Worm (Caenorhabditis elegans) whole organism, late embryonic: ENCODE results near the gene Y15E3A.4.
A peak's percentile ranks its signal among the peaks of the same experiment; 100 is the strongest.

ENCODE experiments used
- C08G9.2 ChIP-seq: sonication (generic microtip); optimal IDR thresholded peaks from 2 replicates; lab custom pipeline; 2016; ENCODE audit warnings: mild to moderate bottlenecking, missing genetic modification characterization, moderate library complexity, missing compliant biosample characterization
- C38D4.7 ChIP-seq: fragments of 200-800 bp; sonication (Bioruptor generic); optimal IDR thresholded peaks from 2 replicates; lab custom pipeline; 2018; ENCODE audit warnings: mild to moderate bottlenecking, missing genetic modification characterization, moderate library complexity, missing compliant biosample characterization
- F13H6.1 ChIP-seq: sonication (generic microtip); optimal IDR thresholded peaks from 2 replicates; lab custom pipeline; 2016; ENCODE audit warnings: missing genetic modification characterization, missing compliant biosample characterization
- T23F11.4 ChIP-seq: fragments of 200-800 bp; sonication (Bioruptor generic); optimal IDR thresholded peaks from 2 replicates; lab custom pipeline; 2018; ENCODE audit warnings: mild to moderate bottlenecking, missing genetic modification characterization, missing compliant biosample characterization
- Y22D7AL.16 ChIP-seq: sonication (generic microtip); optimal IDR thresholded peaks from 2 replicates; lab custom pipeline; 2016; ENCODE audit warnings: missing genetic modification characterization, missing compliant biosample characterization
- ama-1 ChIP-seq: fragments of 150-350 bp; optimal IDR thresholded peaks from 2 replicates; lab custom pipeline; 2014
- ceh-14 ChIP-seq: sonication (generic microtip); optimal IDR thresholded peaks from 2 replicates; lab custom pipeline; 2016; ENCODE audit warnings: missing genotype, missing genetic modification characterization, missing compliant biosample characterization
- ceh-18 ChIP-seq: sonication (generic microtip); optimal IDR thresholded peaks from 2 replicates; lab custom pipeline; 2016; ENCODE audit warnings: missing genetic modification characterization, missing compliant biosample characterization
- ceh-19 ChIP-seq: fragments of 200-800 bp; sonication (Bioruptor generic); optimal IDR thresholded peaks from 2 replicates; lab custom pipeline; 2018; ENCODE audit warnings: mild to moderate bottlenecking, missing genetic modification characterization, missing compliant biosample characterization
- ceh-2 ChIP-seq: sonication (generic microtip); optimal IDR thresholded peaks from 2 replicates; lab custom pipeline; 2016; ENCODE audit warnings: missing genotype, missing genetic modification characterization, missing compliant biosample characterization
- ceh-31 ChIP-seq: sonication (generic microtip); optimal IDR thresholded peaks from 2 replicates; lab custom pipeline; 2016; ENCODE audit warnings: missing genetic modification characterization, missing compliant biosample characterization
- ceh-34 ChIP-seq: sonication (generic microtip); optimal IDR thresholded peaks from 2 replicates; lab custom pipeline; 2016; ENCODE audit warnings: mild to moderate bottlenecking, missing genetic modification characterization, missing compliant biosample characterization
- ceh-45 ChIP-seq: fragments of 200-800 bp; sonication (Bioruptor generic); IDR thresholded peaks from 2 replicates; pipeline ENCODE4 v1.3.6; 2022; ENCODE audit warnings: missing genetic modification reagents, missing genetic modification characterization, missing compliant biosample characterization
- ceh-48 ChIP-seq: sonication (generic microtip); optimal IDR thresholded peaks from 2 replicates; lab custom pipeline; 2016; ENCODE audit warnings: missing genetic modification characterization, inconsistent platforms, missing compliant biosample characterization
- ceh-6 ChIP-seq: fragments of 200-800 bp; sonication (Bioruptor generic); optimal IDR thresholded peaks from 2 replicates; lab custom pipeline; 2018; ENCODE audit warnings: mild to moderate bottlenecking, missing genetic modification characterization, missing compliant biosample characterization
- che-1 ChIP-seq: sonication (generic microtip); optimal IDR thresholded peaks from 2 replicates; lab custom pipeline; 2016; ENCODE audit warnings: mild to moderate bottlenecking, missing genetic modification characterization, missing compliant biosample characterization
- dmd-4 ChIP-seq: sonication (generic microtip); optimal IDR thresholded peaks from 2 replicates; lab custom pipeline; 2016; ENCODE audit warnings: borderline replicate concordance, missing genetic modification characterization, missing compliant biosample characterization
- elt-2 ChIP-seq: sonication (generic microtip); optimal IDR thresholded peaks from 2 replicates; lab custom pipeline; 2016; ENCODE audit warnings: missing genetic modification reagents, missing genetic modification characterization, missing compliant biosample characterization
- ets-4 ChIP-seq: sonication (generic microtip); optimal IDR thresholded peaks from 2 replicates; lab custom pipeline; 2016; ENCODE audit warnings: missing genetic modification characterization, missing compliant biosample characterization
- eyg-1 ChIP-seq: sonication (generic microtip); optimal IDR thresholded peaks from 2 replicates; lab custom pipeline; 2016; ENCODE audit warnings: missing genotype, missing genetic modification characterization, missing compliant biosample characterization
- fkh-10 ChIP-seq: fragments of 150-350 bp; optimal IDR thresholded peaks from 2 replicates; lab custom pipeline; 2014; ENCODE audit warnings: missing biosample characterization, missing genetic modification reagents, missing genetic modification characterization
- fkh-6 ChIP-seq: sonication (generic microtip); optimal IDR thresholded peaks from 2 replicates; lab custom pipeline; 2016; ENCODE audit warnings: missing genetic modification characterization, missing compliant biosample characterization
- gmeb-2 ChIP-seq: sonication (generic microtip); optimal IDR thresholded peaks from 2 replicates; lab custom pipeline; 2016; ENCODE audit warnings: missing genetic modification characterization, inconsistent platforms, missing compliant biosample characterization
- hlh-13 ChIP-seq: fragments of 200-800 bp; sonication (Bioruptor generic); optimal IDR thresholded peaks from 2 replicates; lab custom pipeline; 2018; ENCODE audit warnings: mild to moderate bottlenecking, missing genetic modification characterization, missing compliant biosample characterization
- hlh-15 ChIP-seq: sonication (generic microtip); optimal IDR thresholded peaks from 2 replicates; lab custom pipeline; 2016; ENCODE audit warnings: missing genetic modification characterization, missing compliant biosample characterization
- hlh-30 ChIP-seq: sonication (generic microtip); optimal IDR thresholded peaks from 2 replicates; lab custom pipeline; 2017; ENCODE audit warnings: antibody characterized with exemption, missing genetic modification characterization, missing compliant biosample characterization; ENCODE audit not compliant: insufficient read depth
- lim-6 ChIP-seq: sonication (generic microtip); optimal IDR thresholded peaks from 2 replicates; lab custom pipeline; 2016; ENCODE audit warnings: missing genetic modification characterization, missing compliant biosample characterization
- madf-2 ChIP-seq: sonication (generic microtip); optimal IDR thresholded peaks from 2 replicates; lab custom pipeline; 2017; ENCODE audit warnings: missing genetic modification characterization, missing compliant biosample characterization
- nfya-1 ChIP-seq: sonication (generic microtip); optimal IDR thresholded peaks from 2 replicates; lab custom pipeline; 2017; ENCODE audit warnings: missing genetic modification characterization, mild to moderate bottlenecking, missing compliant biosample characterization, antibody characterized with exemption, moderate library complexity
- nhr-11 ChIP-seq: fragments of 150-350 bp; optimal IDR thresholded peaks from 2 replicates; lab custom pipeline; 2014; ENCODE audit warnings: missing biosample characterization, missing genetic modification characterization
- nhr-232 ChIP-seq: sonication (generic microtip); optimal IDR thresholded peaks from 2 replicates; lab custom pipeline; 2016; ENCODE audit warnings: missing genetic modification characterization, missing compliant biosample characterization
- npax-4 ChIP-seq: sonication (generic microtip); optimal IDR thresholded peaks from 2 replicates; lab custom pipeline; 2016; ENCODE audit warnings: missing genetic modification characterization, missing compliant biosample characterization
- odd-2 ChIP-seq: sonication (generic microtip); optimal IDR thresholded peaks from 2 replicates; lab custom pipeline; 2017; ENCODE audit warnings: antibody characterized with exemption, mild to moderate bottlenecking, missing genetic modification characterization, missing compliant biosample characterization
- pax-1 ChIP-seq: fragments of 150-350 bp; optimal IDR thresholded peaks from 2 replicates; lab custom pipeline; 2014; ENCODE audit warnings: missing biosample characterization, missing genetic modification characterization
- pha-2 ChIP-seq: sonication (generic microtip); optimal IDR thresholded peaks from 2 replicates; lab custom pipeline; 2017; ENCODE audit warnings: mild to moderate bottlenecking, missing genetic modification characterization, missing compliant biosample characterization
- pqm-1 ChIP-seq: sonication (generic microtip); optimal IDR thresholded peaks from 2 replicates; lab custom pipeline; 2016; ENCODE audit warnings: missing genetic modification characterization, missing compliant biosample characterization
- ref-2 ChIP-seq: sonication (generic microtip); optimal IDR thresholded peaks from 2 replicates; lab custom pipeline; 2016; ENCODE audit warnings: missing genetic modification characterization, missing compliant biosample characterization
- rnt-1 ChIP-seq: sonication (generic microtip); optimal IDR thresholded peaks from 2 replicates; lab custom pipeline; 2016; ENCODE audit warnings: missing genetic modification characterization, missing compliant biosample characterization
- sdc-2 ChIP-seq: sonication (generic microtip); optimal IDR thresholded peaks from 2 replicates; lab custom pipeline; 2016; ENCODE audit warnings: missing genotype, missing genetic modification characterization, missing compliant biosample characterization
- sox-2 ChIP-seq: fragments of 200-800 bp; sonication (Bioruptor generic); IDR thresholded peaks from 2 replicates; pipeline ENCODE4 v1.3.6; 2022; ENCODE audit warnings: missing genetic modification reagents, missing genetic modification characterization, missing compliant biosample characterization
- sox-4 ChIP-seq: sonication (generic microtip); optimal IDR thresholded peaks from 2 replicates; lab custom pipeline; 2017; ENCODE audit warnings: mild to moderate bottlenecking, missing genetic modification characterization, inconsistent platforms, missing compliant biosample characterization
- ttx-3 ChIP-seq: sonication (generic microtip); optimal IDR thresholded peaks from 2 replicates; lab custom pipeline; 2016; ENCODE audit warnings: missing genetic modification reagents, missing genetic modification characterization, missing compliant biosample characterization
- unc-3 ChIP-seq, 2 experiments: fragments of 200-800 bp in 1 of 2; sonication (Bioruptor generic) in 1 of 2; sonication (generic microtip) in 1 of 2; conservative IDR thresholded peaks in 1 of 2; optimal IDR thresholded peaks in 1 of 2; 2 replicates each; pipeline versions ENCODE4 v1.3.6 to Lab custom; 2016 to 2022; ENCODE audit warnings: missing compliant biosample characterization in 2 of 2, missing genetic modification characterization in 2 of 2, missing genetic modification reagents in 1 of 2
- unc-42 ChIP-seq: sonication (generic microtip); optimal IDR thresholded peaks from 2 replicates; lab custom pipeline; 2016; ENCODE audit warnings: missing genotype, missing genetic modification characterization, missing compliant biosample characterization
- zip-5 ChIP-seq: sonication (generic microtip); optimal IDR thresholded peaks from 2 replicates; lab custom pipeline; 2016; ENCODE audit warnings: missing genetic modification characterization, missing compliant biosample characterization
- ztf-16 ChIP-seq: sonication (generic microtip); optimal IDR thresholded peaks from 2 replicates; lab custom pipeline; 2017; ENCODE audit warnings: missing genetic modification characterization, missing compliant biosample characterization

The Y15E3A.4 gene

DNA sequence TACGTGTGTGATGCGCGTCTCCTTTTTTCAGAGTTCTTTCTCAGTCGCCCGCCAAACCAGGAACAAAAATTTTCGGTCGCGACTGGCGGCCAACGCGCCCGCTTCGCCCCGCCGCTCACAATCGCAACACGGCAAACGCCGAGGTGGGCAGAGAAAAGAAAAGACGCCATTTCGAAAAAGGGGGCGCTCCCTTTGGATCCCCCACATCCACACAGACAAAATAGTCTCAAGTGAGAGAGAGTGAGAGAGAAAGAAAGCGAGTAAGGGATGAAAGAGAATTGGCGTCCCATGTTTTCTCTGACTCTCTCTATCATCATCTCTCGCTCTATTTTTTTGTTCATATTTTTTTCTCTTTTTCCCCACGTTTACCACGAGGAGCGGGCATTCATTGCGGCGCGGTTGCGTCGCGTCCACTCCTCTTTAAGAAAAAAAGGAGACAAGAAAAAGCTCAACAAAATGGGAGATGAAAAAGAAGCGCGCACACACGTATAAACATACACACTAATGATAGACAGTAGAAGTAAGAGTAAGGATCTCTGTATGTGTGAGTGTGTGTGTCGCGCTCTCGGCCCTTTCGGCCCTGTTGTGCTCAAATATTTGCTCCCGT, 23.2 kb downstream of the Y15E3A.4 start (continued):
- TF ChIP-seq ceh-34 (peak; percentile 39), ceh-14 (tag; lab: Kevin White, UChicago) (peak; percentile 84), rnt-1 (peak; percentile 57), T23F11.4 (GFP tag; lab: Kevin White, UChicago) (no peak), dmd-4 (tag; lab: Kevin White, UChicago) (peak; percentile 56), ref-2 (tag; lab: Kevin White, UChicago) (peak; percentile 53), pha-2 (tag; lab: Kevin White, UChicago) (no peak), ztf-16 (peak; percentile 13), F13H6.1 (peak; percentile 51), unc-42 (tag; lab: Kevin White, UChicago) (peak; percentile 84), ceh-19 (GFP tag; lab: Kevin White, UChicago) (no peak), che-1 (peak; percentile 18), odd-2 (tag; lab: Kevin White, UChicago) (no peak), fkh-6 (tag; lab: Kevin White, UChicago) (peak; percentile 44), npax-4 (tag; lab: Kevin White, UChicago) (no peak), sox-4 (tag; lab: Kevin White, UChicago) (no peak), sdc-2 (tag; lab: Kevin White, UChicago) (peak; percentile 74), eyg-1 (tag; lab: Kevin White, UChicago) (no peak), zip-5 (tag; lab: Kevin White, UChicago) (no peak), hlh-15 (tag; lab: Kevin White, UChicago) (no peak), fkh-10 (GFP tag; lab: Kevin White, UChicago) (no peak), hlh-30 (tag; lab: Kevin White, UChicago) (peak; percentile 37), ceh-48 (tag; lab: Kevin White, UChicago) (no peak), C38D4.7 (GFP tag; lab: Kevin White, UChicago) (no peak), lim-6 (tag; lab: Kevin White, UChicago) (no peak), ets-4 (tag; lab: Kevin White, UChicago) (peak; percentile 17), elt-2 (tag; lab: Kevin White, UChicago) (no peak), gmeb-2 (no peak), ttx-3 (tag; lab: Kevin White, UChicago) (no peak), ceh-45 (no peak), ceh-6 (GFP tag; lab: Kevin White, UChicago) (no peak), hlh-13 (GFP tag; lab: Kevin White, UChicago) (no peak), ceh-31 (tag; lab: Kevin White, UChicago) (peak; percentile 77), pax-1 (tag; lab: Kevin White, UChicago) (no peak), unc-3 (GFP tag; conservative IDR thresholded peaks at IDR 0.05; lab: Robert Waterston, UW) (no peak), unc-3 (tag; optimal IDR thresholded peaks at IDR 0.05; lab: Kevin White, UChicago) (no peak), pqm-1 (no peak), Y22D7AL.16 (tag; lab: Kevin White, UChicago) (no peak), C08G9.2 (tag; lab: Kevin White, UChicago) (peak; percentile 10), ama-1 (lab: Kevin White, UChicago) (no peak), nhr-11 (no peak)

DNA sequence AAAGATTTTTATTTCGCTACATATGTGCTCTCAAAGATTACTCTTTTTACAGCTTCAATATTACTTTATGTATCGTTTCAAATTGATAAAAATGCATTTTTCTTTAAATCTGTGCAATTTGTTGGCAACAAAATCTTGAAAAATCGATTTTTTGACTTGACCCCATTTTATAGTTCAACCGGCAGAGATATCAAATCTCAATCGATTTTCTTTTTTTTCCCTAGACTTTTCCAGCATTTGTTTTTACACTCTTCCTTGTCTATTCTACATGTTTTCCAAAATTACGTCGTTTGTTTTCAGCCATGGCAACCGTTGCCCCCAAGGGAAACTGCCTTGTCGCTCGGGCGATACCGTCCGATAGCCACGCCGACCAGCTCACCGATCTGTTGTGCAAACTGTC, 24.2 kb downstream of the Y15E3A.4 start, which contains the start of gene nfki-1:
Gene nfki-1 (plus strand): TSS at position 301 of the 400 bp plus-strand sequence.
- TF ChIP-seq sox-2 (GFP tag; lab: Robert Waterston, UW) (no peak), F13H6.1 (no peak), sdc-2 (tag; lab: Kevin White, UChicago) (no peak), madf-2 (tag; lab: Kevin White, UChicago) (no peak), ceh-34 (no peak), fkh-10 (GFP tag; lab: Kevin White, UChicago) (no peak), ceh-2 (tag; lab: Kevin White, UChicago) (no peak), hlh-13 (GFP tag; lab: Kevin White, UChicago) (no peak), ets-4 (tag; lab: Kevin White, UChicago) (no peak), T23F11.4 (GFP tag; lab: Kevin White, UChicago) (no peak), ttx-3 (tag; lab: Kevin White, UChicago) (no peak), elt-2 (tag; lab: Kevin White, UChicago) (no peak), ceh-18 (tag; lab: Kevin White, UChicago) (no peak), nfya-1 (tag; lab: Kevin White, UChicago) (no peak), nhr-232 (tag; lab: Kevin White, UChicago) (no peak)
